Fruit fly (Drosophila melanogaster): ENCODE results near the gene CG6999.

DNA sequence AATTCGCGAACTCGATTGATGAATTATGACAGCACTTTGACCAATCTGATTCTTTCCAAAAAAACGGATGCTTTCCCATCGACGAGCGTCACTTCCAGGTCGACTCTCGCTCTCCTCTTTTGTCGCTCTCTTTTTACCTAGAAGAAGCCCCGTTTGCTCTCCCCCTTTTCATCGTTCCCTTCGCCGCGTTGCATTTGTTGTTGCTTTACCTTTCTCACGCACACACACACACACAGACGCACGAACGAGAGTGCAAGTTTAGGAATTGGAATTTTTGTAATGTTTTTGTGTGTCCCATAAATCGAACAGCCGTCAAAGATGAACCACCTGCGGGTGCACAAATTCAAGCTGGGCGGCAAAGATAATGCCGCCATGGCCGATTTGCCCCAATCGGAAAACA is 39.2 kb upstream of the CG6999 start:
- TF ChIP-seq N (GFP tag; optimal IDR thresholded peaks at IDR 0.05), result no peak
- no peak for TF ChIP-seq pan (optimal IDR thresholded peaks at IDR 0.05)
- no peak for TF ChIP-seq tai (GFP tag; optimal IDR thresholded peaks at IDR 0.05)
- TF ChIP-seq OdsH (GFP tag; optimal IDR thresholded peaks at IDR 0.05), result no peak
- TF ChIP-seq sv (GFP tag; optimal IDR thresholded peaks at IDR 0.05), result no peak
- no peak for TF ChIP-seq h (GFP tag; optimal IDR thresholded peaks at IDR 0.05)
- TF ChIP-seq sage (GFP tag; optimal IDR thresholded peaks at IDR 0.05), result no peak
- no peak for TF ChIP-seq Hr78 (GFP tag; optimal IDR thresholded peaks at IDR 0.05)
- no peak for TF ChIP-seq usp (GFP tag; optimal IDR thresholded peaks at IDR 0.05)
- no peak for TF ChIP-seq Abd-B (GFP tag; optimal IDR thresholded peaks at IDR 0.05)
- no peak for TF ChIP-seq fru (GFP tag; optimal IDR thresholded peaks at IDR 0.05)
- TF ChIP-seq Vsx2 (GFP tag; optimal IDR thresholded peaks at IDR 0.05; ENCODE audit: partially characterized antibody), result no peak
- TF ChIP-seq CG9705 (GFP tag; optimal IDR thresholded peaks at IDR 0.05), result no peak

Measured in whole organism, wandering third instar larva.